Worm (Caenorhabditis elegans) whole organism, young adult: ENCODE measurements around the gene Y32B12A.5.
"Not testable (repeated sequence)": the region's sequence is repeated elsewhere in the genome, so short reads cannot be mapped to it uniquely, and the experiment has no call there.

Source experiments
- B0035.1 ChIP-seq: sonication (generic microtip); optimal IDR thresholded peaks from 2 replicates; lab custom pipeline; 2016; ENCODE audit warnings: missing genetic modification characterization, mild to moderate bottlenecking, missing compliant biosample characterization, missing genotype, missing genetic modification reagents
- B0336.3 ChIP-seq: fragments of 200-800 bp; sonication (Bioruptor generic); IDR thresholded peaks from 2 replicates; pipeline ENCODE4 v1.3.6; 2022; ENCODE audit warnings: missing genetic modification characterization, missing compliant biosample characterization
- C17E4.6 ChIP-seq: fragments of 200-800 bp; sonication (Bioruptor generic); IDR thresholded peaks from 2 replicates; pipeline ENCODE4 v1.3.6; 2022; ENCODE audit warnings: missing genetic modification reagents, missing genetic modification characterization, missing compliant biosample characterization
- F49E8.2 ChIP-seq: sonication (generic microtip); optimal IDR thresholded peaks from 3 replicates; lab custom pipeline; 2017; ENCODE audit warnings: missing genetic modification characterization, mild to moderate bottlenecking, missing compliant biosample characterization, antibody characterized with exemption, moderate library complexity; ENCODE audit not compliant: insufficient read depth
- K12H6.12 ChIP-seq: fragments of 200-800 bp; sonication (Bioruptor generic); optimal IDR thresholded peaks from 2 replicates; lab custom pipeline; 2018; ENCODE audit warnings: mild to moderate bottlenecking, missing genetic modification characterization, missing compliant biosample characterization
- T07F8.4 ChIP-seq: sonication (generic microtip); optimal IDR thresholded peaks from 2 replicates; lab custom pipeline; 2016; ENCODE audit warnings: mild to moderate bottlenecking, missing genetic modification characterization, moderate library complexity, missing compliant biosample characterization
- Y56A3A.18 ChIP-seq: fragments of 200-800 bp; sonication (Bioruptor generic); IDR thresholded peaks from 2 replicates; pipeline ENCODE4 v1.3.6; 2022; ENCODE audit warnings: missing genetic modification reagents, missing genetic modification characterization, missing compliant biosample characterization
- Y79H2A.3 ChIP-seq: fragments of 200-800 bp; sonication (Bioruptor generic); conservative IDR thresholded peaks from 2 replicates; pipeline ENCODE4 v1.3.6; 2022; ENCODE audit warnings: missing genetic modification reagents, missing genetic modification characterization, missing compliant biosample characterization
- Y95B8A.8 ChIP-seq: fragments of 200-800 bp; sonication (Bioruptor generic); IDR thresholded peaks from 2 replicates; pipeline ENCODE4 v1.3.6; 2022; ENCODE audit warnings: missing genetic modification reagents, missing genetic modification characterization, missing compliant biosample characterization
- ama-1 ChIP-seq, 3 experiments: fragments of 150-350 bp in 1 of 3; sonication (generic microtip) in 2 of 3; optimal IDR thresholded peaks; 2 replicates each; lab custom pipeline; 2014 to 2018; ENCODE audit warnings: missing biosample characterization in 2 of 3, missing genetic modification characterization in 2 of 3, missing genetic modification reagents in 2 of 3
- aptf-2 ChIP-seq: fragments of 200-800 bp; sonication (Bioruptor generic); conservative IDR thresholded peaks from 2 replicates; pipeline ENCODE4 v1.3.6; 2022; ENCODE audit warnings: missing genetic modification reagents, missing genetic modification characterization, missing compliant biosample characterization
- athp-1 ChIP-seq: sonication (generic microtip); optimal IDR thresholded peaks from 2 replicates; lab custom pipeline; 2017; ENCODE audit warnings: mild to moderate bottlenecking, missing genetic modification characterization, missing compliant biosample characterization
- bed-1 ChIP-seq: fragments of 200-800 bp; sonication (Bioruptor generic); IDR thresholded peaks from 2 replicates; pipeline ENCODE4 v1.3.6; 2022; ENCODE audit warnings: missing genetic modification reagents, missing genetic modification characterization, missing compliant biosample characterization
- cebp-1 ChIP-seq, 2 experiments: fragments of 200-800 bp in 1 of 2; sonication (Bioruptor generic) in 1 of 2; sonication (generic microtip) in 1 of 2; IDR thresholded peaks in 1 of 2; optimal IDR thresholded peaks in 1 of 2; 2 replicates each; pipeline versions ENCODE4 v1.3.6 to Lab custom; 2017 to 2022; ENCODE audit warnings: missing compliant biosample characterization in 2 of 2, missing genetic modification characterization in 2 of 2, mild to moderate bottlenecking in 1 of 2, missing genetic modification reagents in 1 of 2, moderate library complexity in 1 of 2
- ceh-100 ChIP-seq: fragments of 200-800 bp; sonication (Bioruptor generic); IDR thresholded peaks from 2 replicates; pipeline ENCODE4 v1.3.6; 2022; ENCODE audit warnings: missing genetic modification reagents, missing genetic modification characterization, missing compliant biosample characterization
- ceh-40 ChIP-seq: fragments of 200-800 bp; sonication (Bioruptor generic); IDR thresholded peaks from 2 replicates; pipeline ENCODE4 v1.3.6; 2022; ENCODE audit warnings: missing genetic modification characterization, missing compliant biosample characterization
- ceh-58 ChIP-seq: fragments of 200-800 bp; sonication (Bioruptor generic); IDR thresholded peaks from 2 replicates; pipeline ENCODE4 v1.3.6; 2022; ENCODE audit warnings: missing genetic modification characterization, missing compliant biosample characterization
- chd-7 ChIP-seq: sonication (generic microtip); optimal IDR thresholded peaks from 2 replicates; lab custom pipeline; 2016; ENCODE audit warnings: mild to moderate bottlenecking, missing genetic modification characterization, moderate library complexity, missing compliant biosample characterization
- dpl-1 ChIP-seq: fragments of 150-350 bp; optimal IDR thresholded peaks from 2 replicates; lab custom pipeline; 2014; ENCODE audit warnings: missing biosample characterization, missing genetic modification reagents, missing genetic modification characterization
- efl-1 ChIP-seq: fragments of 150-350 bp; optimal IDR thresholded peaks from 2 replicates; lab custom pipeline; 2014; ENCODE audit warnings: missing biosample characterization, missing genetic modification reagents, missing genetic modification characterization
- egrh-3 ChIP-seq: fragments of 200-800 bp; sonication (Bioruptor generic); IDR thresholded peaks from 2 replicates; pipeline ENCODE4 v1.3.6; 2022; ENCODE audit warnings: missing genetic modification reagents, missing genetic modification characterization, missing compliant biosample characterization
- hmg-1.2 ChIP-seq: fragments of 200-800 bp; sonication (Bioruptor generic); IDR thresholded peaks from 2 replicates; pipeline ENCODE4 v1.3.6; 2022; ENCODE audit warnings: missing genetic modification reagents, missing genetic modification characterization, missing compliant biosample characterization
- hmg-20 ChIP-seq: fragments of 200-800 bp; sonication (Bioruptor generic); IDR thresholded peaks from 2 replicates; pipeline ENCODE4 v1.3.6; 2022; ENCODE audit warnings: missing genetic modification reagents, missing genetic modification characterization, missing compliant biosample characterization
- lin-26 ChIP-seq: fragments of 200-800 bp; sonication (Bioruptor generic); IDR thresholded peaks from 2 replicates; pipeline ENCODE4 v1.3.6; 2022; ENCODE audit warnings: missing genetic modification reagents, missing genetic modification characterization, missing compliant biosample characterization
- lin-40 ChIP-seq: sonication (generic microtip); optimal IDR thresholded peaks from 2 replicates; lab custom pipeline; 2016; ENCODE audit warnings: missing genetic modification characterization, mild to moderate bottlenecking, missing compliant biosample characterization, missing genotype, missing genetic modification reagents
- lin-54 ChIP-seq: fragments of 200-800 bp; sonication (Bioruptor generic); optimal IDR thresholded peaks from 2 replicates; lab custom pipeline; 2018; ENCODE audit warnings: mild to moderate bottlenecking, missing genetic modification characterization, missing compliant biosample characterization
- mcd-1 ChIP-seq: fragments of 200-800 bp; sonication (Bioruptor generic); IDR thresholded peaks from 2 replicates; pipeline ENCODE4 v1.3.6; 2022; ENCODE audit warnings: missing genetic modification reagents, missing genetic modification characterization, missing compliant biosample characterization
- mes-4 ChIP-seq: sonication (generic microtip); optimal IDR thresholded peaks from 2 replicates; lab custom pipeline; 2016; ENCODE audit warnings: missing genotype, missing genetic modification characterization, missing compliant biosample characterization
- mxl-1 ChIP-seq: sonication (generic microtip); optimal IDR thresholded peaks from 2 replicates; lab custom pipeline; 2016; ENCODE audit warnings: missing genetic modification characterization, missing compliant biosample characterization
- nfya-1 ChIP-seq: sonication (generic microtip); optimal IDR thresholded peaks from 2 replicates; lab custom pipeline; 2017; ENCODE audit warnings: antibody characterized with exemption, missing compliant biosample characterization, missing genetic modification characterization, borderline replicate concordance; ENCODE audit not compliant: insufficient read depth
- nfya-2 ChIP-seq: fragments of 200-800 bp; sonication (Bioruptor generic); IDR thresholded peaks from 2 replicates; pipeline ENCODE4 v1.3.6; 2022; ENCODE audit warnings: missing genetic modification reagents, missing genetic modification characterization, missing compliant biosample characterization
- nhr-179 ChIP-seq: sonication (generic microtip); optimal IDR thresholded peaks from 2 replicates; lab custom pipeline; 2016; ENCODE audit warnings: mild to moderate bottlenecking, missing genetic modification characterization, missing compliant biosample characterization
- nhr-27 ChIP-seq: fragments of 200-800 bp; sonication (Bioruptor generic); optimal IDR thresholded peaks from 2 replicates; lab custom pipeline; 2018; ENCODE audit warnings: mild to moderate bottlenecking, missing genetic modification characterization, moderate library complexity, missing compliant biosample characterization
- nhr-90 ChIP-seq: sonication (generic microtip); optimal IDR thresholded peaks from 2 replicates; lab custom pipeline; 2016; ENCODE audit warnings: missing genotype, mild to moderate bottlenecking, missing genetic modification characterization, missing compliant biosample characterization
- pha-4 ChIP-seq: fragments of 150-350 bp; sonication (generic microtip); optimal IDR thresholded peaks from 2 replicates; lab custom pipeline; 2014; ENCODE audit warnings: missing biosample characterization, missing genetic modification reagents, missing genetic modification characterization
- rcor-1 ChIP-seq: fragments of 200-800 bp; sonication (Bioruptor generic); IDR thresholded peaks from 2 replicates; pipeline ENCODE4 v1.3.6; 2022; ENCODE audit warnings: missing genetic modification reagents, missing genetic modification characterization, missing compliant biosample characterization
- sdz-38 ChIP-seq: sonication (generic microtip); optimal IDR thresholded peaks from 2 replicates; lab custom pipeline; 2016; ENCODE audit warnings: missing genotype, missing genetic modification characterization, missing compliant biosample characterization
- sea-2 ChIP-seq: fragments of 200-800 bp; sonication (Bioruptor generic); IDR thresholded peaks from 2 replicates; pipeline ENCODE4 v1.3.6; 2022; ENCODE audit warnings: missing genetic modification characterization, missing compliant biosample characterization
- snpc-4 ChIP-seq, 5 experiments: fragments of 150-350 bp in 1 of 5; sonication (generic microtip) in 4 of 5; optimal IDR thresholded peaks; 2 replicates each; lab custom pipeline; 2014 to 2018; ENCODE audit warnings: missing genetic modification characterization in 5 of 5, missing biosample characterization in 3 of 5, antibody characterized with exemption in 2 of 5, mild to moderate bottlenecking in 2 of 5, missing compliant biosample characterization in 2 of 5, missing genotype in 2 of 5, moderate library complexity in 2 of 5, missing genetic modification reagents in 1 of 5
- ztf-25 ChIP-seq: fragments of 200-800 bp; sonication (Bioruptor generic); IDR thresholded peaks from 2 replicates; pipeline ENCODE4 v1.3.6; 2022; ENCODE audit warnings: missing genetic modification reagents, missing genetic modification characterization, missing compliant biosample characterization

Gene Y32B12A.5

DNA sequence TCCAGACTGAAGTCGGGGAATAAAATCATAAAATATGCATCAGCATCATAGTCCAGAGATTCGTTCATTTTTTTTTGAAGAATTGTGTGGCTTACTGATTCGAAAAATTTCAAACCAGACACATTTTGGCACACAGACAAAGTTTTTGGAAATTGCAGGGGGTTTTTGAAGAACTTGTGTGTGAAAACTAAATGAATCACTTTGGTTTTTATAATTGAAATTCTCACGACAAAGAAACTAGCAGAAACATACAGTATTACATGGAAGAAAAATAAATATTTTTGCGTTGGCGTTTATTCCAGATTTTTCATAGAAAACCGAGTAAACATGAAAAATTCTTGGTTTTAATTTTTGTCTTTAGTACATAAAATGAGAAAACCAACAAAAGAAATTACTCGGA is 34.9 kb upstream of the Y32B12A.5 start, which contains the start of gene srw-34:
Gene srw-34 (minus strand): TSS at position 101 of the 400 bp plus-strand sequence.
- TF ChIP-seq egrh-3 (GFP tag; lab: Robert Waterston, UW), result no peak
- no peak for TF ChIP-seq F49E8.2
- no peak for TF ChIP-seq chd-7 (tag; lab: Kevin White, UChicago)
- TF ChIP-seq nhr-90 (tag; lab: Kevin White, UChicago), result no peak
- TF ChIP-seq efl-1, result no peak
- no peak for TF ChIP-seq Y56A3A.18
- no peak for TF ChIP-seq mes-4 (tag; lab: Kevin White, UChicago)
- TF ChIP-seq K12H6.12 (tag; lab: Kevin White, UChicago), result no peak
- TF ChIP-seq hmg-1.2 (GFP tag; lab: Robert Waterston, UW), result no peak

DNA sequence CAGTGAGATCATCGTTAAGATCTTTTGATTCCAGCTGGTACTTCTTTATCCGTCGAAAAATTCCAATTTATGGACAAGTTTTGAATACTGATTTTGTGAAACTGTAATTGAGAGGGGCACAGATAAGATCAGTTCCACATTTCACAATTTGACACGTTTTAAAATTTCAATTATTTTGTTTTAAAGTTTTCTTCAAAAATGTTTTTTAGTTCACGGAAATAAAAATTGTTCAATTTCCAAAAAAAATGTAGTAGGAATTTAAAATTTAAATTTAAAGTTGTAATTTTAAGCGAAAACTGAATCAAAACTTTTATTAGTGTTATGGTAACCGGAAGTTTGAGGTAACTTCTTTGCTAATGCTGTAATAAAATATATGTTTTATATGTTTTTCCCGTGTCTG is 30.2 kb upstream of the Y32B12A.5 start, which contains the start of gene F36D3.4:
Gene F36D3.4 (minus strand): TSS at position 101 of the 400 bp plus-strand sequence.
- TF ChIP-seq Y95B8A.8 (no peak), nhr-179 (tag; lab: Kevin White, UChicago) (no peak), lin-26 (no peak), athp-1 (no peak), Y79H2A.3 (GFP tag; lab: Robert Waterston, UW) (no peak), pha-4 (tag; lab: Kevin White, UChicago) (no peak), lin-40 (tag; lab: Kevin White, UChicago) (no peak), nfya-1 (no peak), dpl-1 (GFP tag; lab: Kevin White, UChicago) (no peak), ama-1 (optimal IDR thresholded peaks at IDR 0.05; lab: Kevin White, UChicago) (no peak), ama-1 (GFP tag; optimal IDR thresholded peaks at IDR 0.05; lab: Kevin White, UChicago) (no peak), cebp-1 (GFP tag; IDR thresholded peaks at IDR 0.05; lab: Robert Waterston, UW) (no peak), cebp-1 (tag; optimal IDR thresholded peaks at IDR 0.05; lab: Kevin White, UChicago) (no peak), C17E4.6 (no peak)

DNA sequence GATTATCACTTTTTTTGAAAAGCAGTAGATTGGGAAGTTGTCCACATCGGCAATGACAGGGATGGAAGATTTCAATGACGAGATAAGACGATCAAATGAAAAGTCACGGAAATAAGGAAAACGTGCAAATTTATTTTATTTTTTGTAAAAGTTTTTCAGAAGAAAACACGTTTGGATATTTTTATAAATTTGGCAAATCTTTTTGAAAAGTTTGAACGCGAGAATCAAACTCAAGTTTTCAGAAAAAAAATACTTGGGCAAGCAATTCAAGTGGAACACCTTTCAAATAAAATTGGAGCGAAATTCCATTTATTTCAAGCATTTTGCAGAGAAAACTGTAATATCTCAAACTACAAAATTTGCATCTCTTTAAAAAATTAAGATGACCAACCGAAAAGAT is 27.8 kb upstream of the Y32B12A.5 start, which contains the start of gene F36D3.5:
Gene F36D3.5 (minus strand): TSS at position 101 of the 400 bp plus-strand sequence.
- TF ChIP-seq T07F8.4 (tag; lab: Kevin White, UChicago); B0336.3 (GFP tag; lab: Robert Waterston, UW); sdz-38: not testable (repeated sequence)
- TF ChIP-seq, all 124 proteins: peak for 0; not testable (repeated sequence) for 124

DNA sequence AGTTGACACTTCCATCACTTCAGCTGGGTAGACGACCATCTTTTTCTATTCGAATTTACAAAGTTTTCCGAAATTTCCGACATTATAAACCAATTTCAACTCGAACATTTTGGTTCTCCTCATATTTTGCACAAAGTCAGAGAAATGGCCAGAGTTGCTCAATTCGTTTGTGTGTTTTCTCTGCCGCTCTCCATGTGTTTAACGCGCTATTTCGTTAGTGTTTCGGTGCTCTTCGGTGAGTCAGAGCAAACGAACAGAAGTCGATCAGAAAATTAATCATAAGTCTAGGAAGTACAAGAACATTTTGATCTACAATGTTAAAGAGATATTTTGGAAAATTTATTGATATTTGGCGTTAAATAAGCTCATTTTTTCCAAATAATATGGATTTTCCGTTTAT is 21.3 kb upstream of the Y32B12A.5 start, which contains the start of gene srr-3:
Gene srr-3 (minus strand): TSS at position 101 of the 400 bp plus-strand sequence.
- TF ChIP-seq Y95B8A.8 (no peak), bed-1 (GFP tag; lab: Robert Waterston, UW) (no peak), hmg-20 (GFP tag; lab: Robert Waterston, UW) (no peak), ceh-58 (GFP tag; lab: Robert Waterston, UW) (no peak), mxl-1 (no peak), ceh-100 (GFP tag; lab: Robert Waterston, UW) (no peak), mcd-1 (GFP tag; lab: Robert Waterston, UW) (no peak)

DNA sequence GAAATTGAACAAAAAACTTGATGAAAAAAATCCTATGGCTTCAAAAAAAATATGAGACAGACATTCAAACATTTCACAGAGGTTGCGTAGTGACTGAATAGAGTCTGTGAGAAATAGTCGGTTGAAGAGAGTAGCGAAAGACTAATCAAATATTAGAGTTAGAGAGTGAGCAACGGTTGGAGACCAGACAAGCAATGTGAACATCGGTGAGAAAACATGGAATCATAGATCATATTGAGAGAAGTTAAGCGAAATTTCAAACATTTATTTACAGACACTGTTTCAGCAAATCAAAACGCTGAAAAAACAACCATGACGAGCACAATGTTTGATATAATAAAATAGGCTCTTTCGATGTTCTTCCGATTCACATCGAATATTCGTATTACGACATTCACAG is 19.3 kb upstream of the Y32B12A.5 start:
- no peak for TF ChIP-seq aptf-2 (GFP tag; lab: Robert Waterston, UW)
- no peak for TF ChIP-seq dpl-1 (GFP tag; lab: Kevin White, UChicago)
- TF ChIP-seq ztf-25, result no peak
- TF ChIP-seq B0035.1, result no peak
- TF ChIP-seq nhr-27 (tag; lab: Kevin White, UChicago), result no peak
- TF ChIP-seq bed-1 (GFP tag; lab: Robert Waterston, UW), result no peak
- no peak for TF ChIP-seq lin-54 (GFP tag; lab: Kevin White, UChicago)
- TF ChIP-seq rcor-1 (GFP tag; lab: Robert Waterston, UW), result no peak
- no peak for TF ChIP-seq sea-2 (GFP tag; lab: Robert Waterston, UW)
- TF ChIP-seq nfya-2 (GFP tag; lab: Robert Waterston, UW), result no peak
- no peak for TF ChIP-seq ceh-40
- TF ChIP-seq F49E8.2, result no peak
- no peak for TF ChIP-seq snpc-4 (GFP tag; optimal IDR thresholded peaks at IDR 0.05; lab: Kevin White, UChicago)
- no peak for TF ChIP-seq snpc-4 (tag; optimal IDR thresholded peaks at IDR 0.05; lab: Kevin White, UChicago)
- TF ChIP-seq, all 124 proteins: peak for 0
